Fruit fly (Drosophila melanogaster): ENCODE data around the gene CG11837.

The CG11837 gene

dm6 chr3R:29040526-29041195, 8.6 kb upstream of the CG11837 start:
- TF ChIP-seq Clk (GFP tag; optimal IDR thresholded peaks at IDR 0.05) (no peak), bab1 (GFP tag; optimal IDR thresholded peaks at IDR 0.05) (no peak), CG14711 (tag; optimal IDR thresholded peaks at IDR 0.05) (peak; percentile 66), CG5204 (GFP tag; optimal IDR thresholded peaks at IDR 0.05) (no peak), ovo (GFP tag; optimal IDR thresholded peaks at IDR 0.05) (peak; percentile 10), cnc (optimal IDR thresholded peaks at IDR 0.05) (no peak), Hr96 (GFP tag; optimal IDR thresholded peaks at IDR 0.05) (no peak), Mnt (GFP tag; optimal IDR thresholded peaks at IDR 0.05) (no peak), Crg-1 (GFP tag; optimal IDR thresholded peaks at IDR 0.05) (no peak), CG11617 (GFP tag; optimal IDR thresholded peaks at IDR 0.05) (peak; percentile 35), CG7045 (GFP tag; optimal IDR thresholded peaks at IDR 0.05) (peak; percentile 66), cic (GFP tag; optimal IDR thresholded peaks at IDR 0.05) (no peak), kay (GFP tag; ENCODE audit: borderline replicate concordance) (peak; percentile 53), tj (GFP tag; optimal IDR thresholded peaks at IDR 0.05) (no peak), toe (GFP tag; optimal IDR thresholded peaks at IDR 0.05) (no peak), CG33017 (tag; optimal IDR thresholded peaks at IDR 0.05) (peak; percentile 69), CG1620 (GFP tag; optimal IDR thresholded peaks at IDR 0.05) (no peak), CG12768 (GFP tag; optimal IDR thresholded peaks at IDR 0.05) (peak; percentile 1), pad (GFP tag; optimal IDR thresholded peaks at IDR 0.05) (no peak), CG7101 (tag; optimal IDR thresholded peaks at IDR 0.05) (peak; percentile 56)

- TF ChIP-seq cic (GFP tag; optimal IDR thresholded peaks at IDR 0.05) (peak; percentile 15), Hr96 (GFP tag; optimal IDR thresholded peaks at IDR 0.05) (no peak)
Measured at dm6 chr3R:29050756-29051155, 1.5 kb downstream of the CG11837 start, which contains the start of gene CG11841. TSS of gene CG11841 (plus strand) at chr3R:29051056.

dm6 chr3R:29052380-29052779, 3.1 kb downstream of the CG11837 start, which contains the start of gene CG11842:
TSS of gene CG11842 (plus strand) at chr3R:29052680.
- no peak for TF ChIP-seq pad (GFP tag; optimal IDR thresholded peaks at IDR 0.05)
- no peak for TF ChIP-seq Hr96 (GFP tag; optimal IDR thresholded peaks at IDR 0.05)
- TF ChIP-seq bab1 (GFP tag; optimal IDR thresholded peaks at IDR 0.05), result no peak
- no peak for TF ChIP-seq CG7101 (tag; optimal IDR thresholded peaks at IDR 0.05)
- TF ChIP-seq CG1620 (GFP tag; optimal IDR thresholded peaks at IDR 0.05), result no peak
- no peak for TF ChIP-seq CG7045 (GFP tag; optimal IDR thresholded peaks at IDR 0.05)
- TF ChIP-seq CG5204 (GFP tag; optimal IDR thresholded peaks at IDR 0.05), result no peak
- no peak for TF ChIP-seq tj (GFP tag; optimal IDR thresholded peaks at IDR 0.05)
- TF ChIP-seq CG11617 (GFP tag; optimal IDR thresholded peaks at IDR 0.05), result no peak
- TF ChIP-seq Clk (GFP tag; optimal IDR thresholded peaks at IDR 0.05), result no peak
- no peak for TF ChIP-seq cic (GFP tag; optimal IDR thresholded peaks at IDR 0.05)
- no peak for TF ChIP-seq ovo (GFP tag; optimal IDR thresholded peaks at IDR 0.05)
- no peak for TF ChIP-seq CG33017 (tag; optimal IDR thresholded peaks at IDR 0.05)
- no peak for TF ChIP-seq CG12768 (GFP tag; optimal IDR thresholded peaks at IDR 0.05)
- no peak for TF ChIP-seq toe (GFP tag; optimal IDR thresholded peaks at IDR 0.05)
- TF ChIP-seq Mnt (GFP tag; optimal IDR thresholded peaks at IDR 0.05), result no peak
- TF ChIP-seq kay (GFP tag; ENCODE audit: borderline replicate concordance), result no peak
- no peak for TF ChIP-seq CG14711 (tag; optimal IDR thresholded peaks at IDR 0.05)
- TF ChIP-seq Crg-1 (GFP tag; optimal IDR thresholded peaks at IDR 0.05), result no peak
- no peak for TF ChIP-seq cnc (optimal IDR thresholded peaks at IDR 0.05)

dm6 chr3R:29054047-29054446, 4.8 kb downstream of the CG11837 start, which contains the start of gene CG11843:
TSS of gene CG11843 (plus strand) at chr3R:29054347.
- TF ChIP-seq kay (GFP tag; ENCODE audit: borderline replicate concordance) (no peak), CG7101 (tag; optimal IDR thresholded peaks at IDR 0.05) (no peak), Crg-1 (GFP tag; optimal IDR thresholded peaks at IDR 0.05) (no peak), Hr96 (GFP tag; optimal IDR thresholded peaks at IDR 0.05) (no peak)

dm6 chr3R:29055710-29056109, 6.4 kb downstream of the CG11837 start, which contains the start of gene Sirt7:
TSS of gene Sirt7 (plus strand) at chr3R:29055927.
- TF ChIP-seq cnc (optimal IDR thresholded peaks at IDR 0.05), result no peak
- peak; percentile 13 for TF ChIP-seq CG33017 (tag; optimal IDR thresholded peaks at IDR 0.05)
- TF ChIP-seq kay (GFP tag; ENCODE audit: borderline replicate concordance), result no peak
- TF ChIP-seq Mnt (GFP tag; optimal IDR thresholded peaks at IDR 0.05), result peak; percentile 5
- peak; percentile 11 for TF ChIP-seq CG11617 (GFP tag; optimal IDR thresholded peaks at IDR 0.05)
- no peak for TF ChIP-seq CG7045 (GFP tag; optimal IDR thresholded peaks at IDR 0.05)
- no peak for TF ChIP-seq CG7101 (tag; optimal IDR thresholded peaks at IDR 0.05)
- TF ChIP-seq CG1620 (GFP tag; optimal IDR thresholded peaks at IDR 0.05), result no peak

- TF ChIP-seq pad (GFP tag; optimal IDR thresholded peaks at IDR 0.05) (no peak), Mnt (GFP tag; optimal IDR thresholded peaks at IDR 0.05) (peak; percentile 11), tj (GFP tag; optimal IDR thresholded peaks at IDR 0.05) (no peak), CG5204 (GFP tag; optimal IDR thresholded peaks at IDR 0.05) (no peak), CG14711 (tag; optimal IDR thresholded peaks at IDR 0.05) (no peak)
Measured at dm6 chr3R:29059385-29059784, 10.1 kb downstream of the CG11837 start.

- TF ChIP-seq CG11617 (GFP tag; optimal IDR thresholded peaks at IDR 0.05) (no peak), Crg-1 (GFP tag; optimal IDR thresholded peaks at IDR 0.05) (peak; percentile 65), tj (GFP tag; optimal IDR thresholded peaks at IDR 0.05) (no peak), Mnt (GFP tag; optimal IDR thresholded peaks at IDR 0.05) (peak; percentile 57), Hr96 (GFP tag; optimal IDR thresholded peaks at IDR 0.05) (no peak), cic (GFP tag; optimal IDR thresholded peaks at IDR 0.05) (peak; percentile 37), pad (GFP tag; optimal IDR thresholded peaks at IDR 0.05) (no peak), CG1620 (GFP tag; optimal IDR thresholded peaks at IDR 0.05) (peak; percentile 60), kay (GFP tag; ENCODE audit: borderline replicate concordance) (no peak)
Measured at dm6 chr3R:29062717-29063206, 13.5 kb downstream of the CG11837 start, which contains the start of the genes Cul5 and Bicra. TSS of gene Cul5 (minus strand) at chr3R:29062975. TSS of gene Bicra (plus strand) at chr3R:29063040.
